Fruit fly (Drosophila melanogaster) whole organism, embryonic: ENCODE measurements around the gene sowi.

Experiments used
- Bteb2 ChIP-seq: fragments of 200-800 bp; sonication (Bioruptor generic); optimal IDR thresholded peaks from 2 replicates; lab custom pipeline; 2016; ENCODE audit warnings: missing biosample characterization, missing genetic modification characterization
- CG10267 ChIP-seq: fragments of 200-800 bp; sonication (Bioruptor generic); optimal IDR thresholded peaks from 2 replicates; lab custom pipeline; 2018; ENCODE audit warnings: missing biosample characterization, mild to moderate bottlenecking, missing genetic modification characterization, moderate library complexity
- CG10959 ChIP-seq: fragments of 200-800 bp; sonication (Bioruptor generic); IDR thresholded peaks from 2 replicates; pipeline ENCODE4 v1.3.6; 2022; ENCODE audit warnings: missing biosample characterization, missing genetic modification characterization
- CG11696 ChIP-seq: fragments of 200-800 bp; sonication (Bioruptor generic); IDR thresholded peaks from 2 replicates; pipeline ENCODE4 v1.3.6; 2022; ENCODE audit warnings: missing biosample characterization, missing genetic modification characterization
- CG12942 ChIP-seq: fragments of 200-800 bp; sonication (Bioruptor generic); optimal IDR thresholded peaks from 3 replicates; lab custom pipeline; 2016; ENCODE audit warnings: missing biosample characterization, missing genetic modification characterization
- CG14860 ChIP-seq: fragments of 200-800 bp; sonication (Bioruptor generic); IDR thresholded peaks from 3 replicates; pipeline ENCODE4 v1.3.6; 2022; ENCODE audit warnings: missing biosample characterization, missing genetic modification characterization; ENCODE audit not compliant: partially characterized antibody
- CG1603 ChIP-seq: fragments of 200-800 bp; sonication (Bioruptor generic); optimal IDR thresholded peaks from 2 replicates; lab custom pipeline; 2019; ENCODE audit warnings: missing biosample characterization, mild to moderate bottlenecking, missing genetic modification characterization, moderate library complexity
- CG17568 ChIP-seq: fragments of 200-800 bp; sonication (Bioruptor generic); optimal IDR thresholded peaks from 2 replicates; lab custom pipeline; 2018; ENCODE audit warnings: missing biosample characterization, mild to moderate bottlenecking, missing genetic modification characterization, moderate library complexity
- CG17612 ChIP-seq: fragments of 200-800 bp; sonication (Bioruptor generic); IDR thresholded peaks from 2 replicates; pipeline ENCODE4 v1.3.6; 2022; ENCODE audit warnings: missing biosample characterization, missing genetic modification characterization
- CG31224 ChIP-seq: fragments of 200-800 bp; sonication (Bioruptor generic); IDR thresholded peaks from 2 replicates; pipeline ENCODE4 v1.3.6; 2022; ENCODE audit warnings: missing biosample characterization, missing genetic modification characterization
- CG31441 ChIP-seq: fragments of 200-800 bp; sonication (Bioruptor generic); IDR thresholded peaks from 2 replicates; pipeline ENCODE4 v1.3.6; 2022; ENCODE audit warnings: missing biosample characterization, missing genetic modification characterization
- CG32767 ChIP-seq: fragments of 200-800 bp; sonication (Bioruptor generic); IDR thresholded peaks from 2 replicates; pipeline ENCODE4 v1.3.6; 2022; ENCODE audit warnings: missing biosample characterization, missing genetic modification characterization
- CG6175 ChIP-seq: fragments of 200-800 bp; sonication (Bioruptor generic); IDR thresholded peaks from 3 replicates; pipeline ENCODE4 v1.3.6; 2022; ENCODE audit warnings: missing biosample characterization, missing genetic modification characterization
- CG6272 ChIP-seq: fragments of 200-800 bp; sonication (Bioruptor generic); IDR thresholded peaks from 2 replicates; pipeline ENCODE4 v1.3.6; 2022; ENCODE audit warnings: missing biosample characterization, missing genetic modification characterization
- CG6791 ChIP-seq: fragments of 200-800 bp; sonication (Bioruptor generic); IDR thresholded peaks from 3 replicates; pipeline ENCODE4 v1.3.6; 2022; ENCODE audit warnings: missing biosample characterization, missing genetic modification characterization; ENCODE audit not compliant: partially characterized antibody
- CG6813 ChIP-seq: fragments of 200-800 bp; sonication (Bioruptor generic); optimal IDR thresholded peaks from 2 replicates; lab custom pipeline; 2017; ENCODE audit warnings: missing biosample characterization, missing genetic modification characterization, mild to moderate bottlenecking, moderate library complexity, missing genetic modification reagents
- CG8924 ChIP-seq: fragments of 200-800 bp; optimal IDR thresholded peaks from 3 replicates; lab custom pipeline; 2019; ENCODE audit warnings: missing biosample characterization, mild to moderate bottlenecking, missing genetic modification characterization, moderate library complexity
- CG9437 ChIP-seq: fragments of 200-800 bp; sonication (Bioruptor generic); optimal IDR thresholded peaks from 2 replicates; lab custom pipeline; 2018; ENCODE audit warnings: missing biosample characterization, mild to moderate bottlenecking, missing genetic modification characterization
- CG9727 ChIP-seq: fragments of 200-800 bp; sonication (Bioruptor generic); optimal IDR thresholded peaks from 3 replicates; lab custom pipeline; 2017; ENCODE audit warnings: missing biosample characterization, mild to moderate bottlenecking, missing genetic modification characterization
- CoRest ChIP-seq: fragments of 200-800 bp; sonication (Bioruptor generic); optimal IDR thresholded peaks from 3 replicates; lab custom pipeline; 2018; ENCODE audit warnings: missing biosample characterization, mild to moderate bottlenecking, missing genetic modification characterization, moderate library complexity
- D19A ChIP-seq: fragments of 200-800 bp; optimal IDR thresholded peaks from 3 replicates; lab custom pipeline; 2019; ENCODE audit warnings: missing biosample characterization, mild to moderate bottlenecking, missing genetic modification characterization, moderate library complexity
- Dp ChIP-seq: fragments of 200-800 bp; sonication (Bioruptor generic); optimal IDR thresholded peaks from 2 replicates; lab custom pipeline; 2018; ENCODE audit warnings: missing biosample characterization, mild to moderate bottlenecking, missing genetic modification characterization, moderate library complexity
- Hey ChIP-seq: fragments of 200-800 bp; sonication (Bioruptor generic); optimal IDR thresholded peaks from 3 replicates; lab custom pipeline; 2018; ENCODE audit warnings: missing biosample characterization, mild to moderate bottlenecking, missing genetic modification characterization
- HmgD ChIP-seq: fragments of 200-800 bp; sonication (Bioruptor generic); optimal IDR thresholded peaks from 3 replicates; lab custom pipeline; 2016; ENCODE audit warnings: missing biosample characterization, missing genetic modification characterization
- Lpt ChIP-seq: fragments of >200 bp; optimal IDR thresholded peaks from 2 replicates; lab custom pipeline; 2018; ENCODE audit warnings: missing biosample characterization, missing genetic modification characterization
- MBD-R2 ChIP-seq: fragments of 200-800 bp; sonication (Bioruptor generic); IDR thresholded peaks from 2 replicates; pipeline ENCODE4 v1.3.6; 2022; ENCODE audit warnings: missing biosample characterization, missing genetic modification characterization
- Meics ChIP-seq: fragments of 200-800 bp; sonication (Bioruptor generic); optimal IDR thresholded peaks from 2 replicates; lab custom pipeline; 2017; ENCODE audit warnings: missing biosample characterization, mild to moderate bottlenecking, missing genetic modification characterization
- Oli ChIP-seq: fragments of 200-800 bp; sonication (Bioruptor generic); optimal IDR thresholded peaks from 2 replicates; lab custom pipeline; 2018; ENCODE audit warnings: missing biosample characterization, mild to moderate bottlenecking, missing genetic modification characterization, moderate library complexity
- Pdp1 ChIP-seq, 2 experiments: fragments of 200-800 bp; sonication (Bioruptor generic); optimal IDR thresholded peaks; 3 replicates each; lab custom pipeline; 2016; ENCODE audit warnings: missing biosample characterization in 2 of 2, missing genetic modification characterization in 2 of 2, mild to moderate bottlenecking in 1 of 2, moderate library complexity in 1 of 2
- Side ChIP-seq: fragments of 200-800 bp; sonication (Bioruptor generic); optimal IDR thresholded peaks from 2 replicates; lab custom pipeline; 2016; ENCODE audit warnings: missing biosample characterization, missing genetic modification characterization
- Xrp1 ChIP-seq: fragments of 200-800 bp; sonication (Bioruptor generic); IDR thresholded peaks from 2 replicates; pipeline ENCODE4 v1.3.6; 2022; ENCODE audit warnings: missing biosample characterization, missing genetic modification characterization
- YL-1 ChIP-seq: fragments of 200-800 bp; sonication (Bioruptor generic); optimal IDR thresholded peaks from 3 replicates; lab custom pipeline; 2017; ENCODE audit warnings: missing biosample characterization, mild to moderate bottlenecking, missing genetic modification characterization
- bowl ChIP-seq: fragments of 200-800 bp; sonication (Bioruptor generic); IDR thresholded peaks from 2 replicates; pipeline ENCODE4 v1.3.6; 2022; ENCODE audit warnings: missing biosample characterization, missing genetic modification characterization
- chif ChIP-seq, 2 experiments: fragments of 200-800 bp; sonication (Bioruptor generic); optimal IDR thresholded peaks; 3 replicates each; lab custom pipeline; 2016; ENCODE audit warnings: missing biosample characterization in 2 of 2, missing genetic modification characterization in 2 of 2
- chm ChIP-seq: fragments of 200-800 bp; sonication (Bioruptor generic); IDR thresholded peaks from 2 replicates; pipeline ENCODE4 v1.3.6; 2022; ENCODE audit warnings: missing biosample characterization, missing genetic modification characterization
- ci ChIP-seq: fragments of 200-800 bp; sonication (Bioruptor generic); IDR thresholded peaks from 3 replicates; pipeline ENCODE4 v1.3.6; 2022; ENCODE audit warnings: missing biosample characterization, missing genetic modification characterization
- gro ChIP-seq: fragments of 200-800 bp; sonication (Bioruptor generic); optimal IDR thresholded peaks from 2 replicates; lab custom pipeline; 2016; ENCODE audit warnings: missing biosample characterization, missing genetic modification characterization
- lab ChIP-seq: fragments of 200-800 bp; sonication (Bioruptor generic); optimal IDR thresholded peaks from 3 replicates; lab custom pipeline; 2017; ENCODE audit warnings: missing biosample characterization, missing genetic modification characterization, mild to moderate bottlenecking, moderate library complexity, missing genetic modification reagents
- lola ChIP-seq, 3 experiments: fragments of >200 bp in 2 of 3; fragments of 200-800 bp in 1 of 3; sonication (Bioruptor generic) in 1 of 3; optimal IDR thresholded peaks; 2 replicates each; lab custom pipeline; 2017 to 2019; ENCODE audit warnings: missing biosample characterization in 3 of 3, missing genetic modification characterization in 3 of 3, mild to moderate bottlenecking in 1 of 3, moderate library complexity in 1 of 3
- prd ChIP-seq, 3 experiments: fragments of >200 bp in 2 of 3; fragments of 200-800 bp in 1 of 3; sonication (Bioruptor generic) in 1 of 3; optimal IDR thresholded peaks in 2 of 3; IDR thresholded peaks in 1 of 3; 2 replicates in 2 of 3; 3 replicates in 1 of 3; pipeline versions ENCODE4 v1.3.6 to Lab custom; 2017 to 2022; ENCODE audit warnings: missing biosample characterization in 1 of 3, missing genetic modification characterization in 1 of 3
- seq ChIP-seq: fragments of 200-800 bp; sonication (Bioruptor generic); IDR thresholded peaks from 2 replicates; pipeline ENCODE4 v1.3.6; 2022; ENCODE audit warnings: missing biosample characterization, missing genetic modification characterization
- ssp ChIP-seq: fragments of 200-800 bp; sonication (Bioruptor generic); IDR thresholded peaks from 2 replicates; pipeline ENCODE4 v1.3.6; 2022; ENCODE audit warnings: missing biosample characterization, missing genetic modification characterization
- tll ChIP-seq, 2 experiments: fragments of 200-800 bp in 1 of 2; fragments of >200 bp in 1 of 2; sonication (Bioruptor generic) in 1 of 2; optimal IDR thresholded peaks; 2 replicates each; lab custom pipeline; 2017 to 2019; ENCODE audit warnings: missing biosample characterization in 2 of 2, missing genetic modification characterization in 2 of 2, mild to moderate bottlenecking in 1 of 2, moderate library complexity in 1 of 2
- toy ChIP-seq: fragments of 200-800 bp; sonication (Bioruptor generic); IDR thresholded peaks from 2 replicates; pipeline ENCODE4 v1.3.6; 2022; ENCODE audit warnings: missing biosample characterization, missing genetic modification characterization
- vvl ChIP-seq: fragments of 200-800 bp; sonication (Bioruptor generic); IDR thresholded peaks from 2 replicates; pipeline ENCODE4 v1.3.6; 2022; ENCODE audit warnings: missing biosample characterization, missing genetic modification characterization
- yki ChIP-seq: fragments of >200 bp; optimal IDR thresholded peaks from 3 replicates; lab custom pipeline; 2018
- zen ChIP-seq: fragments of 200-800 bp; sonication (Bioruptor generic); optimal IDR thresholded peaks from 3 replicates; lab custom pipeline; 2018; ENCODE audit warnings: missing biosample characterization, mild to moderate bottlenecking, missing genetic modification characterization, moderate library complexity
- zfh2 ChIP-seq: fragments of 200-800 bp; sonication (Bioruptor generic); optimal IDR thresholded peaks from 2 replicates; lab custom pipeline; 2016; ENCODE audit warnings: missing biosample characterization, missing genetic modification characterization

sowi gene

DNA sequence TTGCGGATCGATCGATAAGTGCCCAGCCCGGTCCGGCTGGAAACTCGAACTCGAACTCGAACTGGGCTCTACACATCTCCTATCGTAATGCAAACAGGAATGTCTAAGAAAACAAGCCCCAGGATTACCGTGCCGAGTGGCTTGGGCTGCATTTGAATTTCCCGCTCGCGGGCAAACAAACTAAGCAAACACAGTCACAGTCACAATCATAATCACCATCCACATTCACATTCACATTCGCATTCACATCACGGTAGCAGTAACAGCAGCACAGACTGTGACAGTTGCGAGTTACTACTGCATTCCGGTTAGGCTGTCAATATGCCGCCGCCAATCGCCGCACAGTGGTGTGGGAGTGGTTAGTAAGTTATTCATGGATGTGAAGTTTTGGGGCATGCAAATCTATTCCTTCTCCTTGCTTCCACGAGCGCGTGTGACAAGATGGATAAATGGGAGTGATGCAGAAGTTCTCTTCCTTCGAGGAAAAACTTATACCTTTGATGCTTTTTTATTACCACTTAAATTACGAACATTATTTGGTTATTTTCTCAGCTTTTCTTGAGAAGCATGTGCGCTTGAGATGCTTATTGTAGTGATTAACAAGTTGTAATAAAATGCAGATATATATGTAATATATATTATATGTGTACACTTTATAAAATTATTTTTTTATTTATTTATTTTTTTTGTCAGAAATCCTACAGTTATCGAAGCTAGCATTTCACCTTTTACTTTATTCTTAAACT lies 36.8 kb upstream of the sowi start (continued):
- TF ChIP-seq zen (peak; percentile 22), seq (no peak), D19A (peak; percentile 16), vvl (peak; percentile 29; the same call in 1 of the 2 replicates), Side (GFP tag; lab: Kevin White, UChicago) (no peak), toy (GFP tag; lab: Robert Waterston, UW) (no peak), lab (GFP tag; lab: Kevin White, UChicago) (no peak), CG11696 (GFP tag; lab: Robert Waterston, UW) (0 out of 2 replicates have a peak, but pooled peaks have one; percentile 33), Meics (GFP tag; lab: Kevin White, UChicago) (no peak), Dp (GFP tag; lab: Kevin White, UChicago) (peak; percentile 41), CG6791 (GFP tag; lab: Robert Waterston, UW) (peak; percentile 44; the same call in 1 of the 3 replicates), tll (GFP tag; optimal IDR thresholded peaks at IDR 0.05; lab: Kevin White, UChicago) (peak in 1 of 2 experiments; percentile 59), CoRest (tag; lab: Kevin White, UChicago) (peak; percentile 6), Oli (peak; percentile 37), HmgD (GFP tag; lab: Kevin White, UChicago) (no peak), ci (peak; percentile 30; the same call in 2 of the 3 replicates), CG10267 (tag; lab: Kevin White, UChicago) (peak; percentile 7), CG17568 (GFP tag; lab: Kevin White, UChicago) (no peak), Lpt (GFP tag; lab: Kevin White, UChicago) (no peak), prd (optimal IDR thresholded peaks at IDR 0.05; lab: Kevin White, UChicago) (no peak), prd (GFP tag; IDR thresholded peaks at IDR 0.05; lab: Robert Waterston, UW) (peak; percentile 31; the same call in 1 of the 3 replicates), CG31441 (peak; percentile 77), Bteb2 (GFP tag; lab: Kevin White, UChicago) (no peak), CG14860 (GFP tag; lab: Robert Waterston, UW) (no peak), CG10959 (0 out of 2 replicates have a peak, but pooled peaks have one; percentile 42), CG6272 (GFP tag; lab: Robert Waterston, UW) (0 out of 2 replicates have a peak, but pooled peaks have one; percentile 5), CG6813 (GFP tag; lab: Kevin White, UChicago) (peak; percentile 49), CG32767 (no peak), Pdp1 (GFP tag; optimal IDR thresholded peaks at IDR 0.05; lab: Kevin White, UChicago) (peak in 1 of 2 experiments; percentile 12), CG12942 (peak; percentile 5), CG9437 (GFP tag; lab: Kevin White, UChicago) (peak; percentile 45), gro (GFP tag; lab: Kevin White, UChicago) (no peak), bowl (GFP tag; lab: Robert Waterston, UW) (0 out of 2 replicates have a peak, but pooled peaks have one; percentile 7), Xrp1 (GFP tag; lab: Robert Waterston, UW) (peak; percentile 53), lola (GFP tag; optimal IDR thresholded peaks at IDR 0.05; lab: Kevin White, UChicago) (peak in 1 of 3 experiments; percentile 27), MBD-R2 (no peak), Hey (tag; lab: Kevin White, UChicago) (no peak), CG6175 (GFP tag; lab: Robert Waterston, UW) (no peak), CG9727 (GFP tag; lab: Kevin White, UChicago) (peak; percentile 39), CG8924 (tag; lab: Kevin White, UChicago) (peak; percentile 9), zfh2 (no peak), ssp (no peak), chm (GFP tag; lab: Robert Waterston, UW) (0 out of 2 replicates have a peak, but pooled peaks have one; percentile 51), YL-1 (GFP tag; lab: Kevin White, UChicago) (no peak), CG17612 (GFP tag; lab: Robert Waterston, UW) (no peak), yki (lab: Kevin White, UChicago) (no peak), CG1603 (peak; percentile 69), chif (GFP tag; optimal IDR thresholded peaks at IDR 0.05; lab: Kevin White, UChicago) (peak in 1 of 2 experiments; percentile 17), CG31224 (no peak)
